Worm (Caenorhabditis elegans) whole organism, mixed stage, embryonic: ENCODE data around the gene srz-82.
"Not testable (repeated sequence)": the region's sequence is repeated elsewhere in the genome, so short reads cannot be mapped to it uniquely, and the experiment has no call there.

Experiments used
- M03D4.4 ChIP-seq: sonication (generic microtip); optimal IDR thresholded peaks from 2 replicates; lab custom pipeline; 2017; ENCODE audit warnings: mild to moderate bottlenecking, missing genetic modification characterization, missing compliant biosample characterization
- bed-3 ChIP-seq: fragments of 200-800 bp; sonication (Bioruptor generic); optimal IDR thresholded peaks from 3 replicates; lab custom pipeline; 2018; ENCODE audit warnings: mild to moderate bottlenecking, missing genetic modification characterization, moderate library complexity, missing compliant biosample characterization
- blmp-1 ChIP-seq: fragments of 150-350 bp; optimal IDR thresholded peaks from 2 replicates; lab custom pipeline; 2014; ENCODE audit warnings: missing biosample characterization, missing genetic modification characterization
- ceh-39 ChIP-seq: fragments of 150-350 bp; optimal IDR thresholded peaks from 2 replicates; lab custom pipeline; 2014; ENCODE audit warnings: missing biosample characterization, missing genetic modification characterization
- ceh-83 ChIP-seq: fragments of 200-800 bp; sonication (Bioruptor generic); optimal IDR thresholded peaks from 2 replicates; lab custom pipeline; 2018; ENCODE audit warnings: mild to moderate bottlenecking, missing genetic modification characterization, missing compliant biosample characterization
- ces-1 ChIP-seq: fragments of 150-350 bp; optimal IDR thresholded peaks from 2 replicates; lab custom pipeline; 2014; ENCODE audit warnings: missing biosample characterization, missing genetic modification reagents, missing genetic modification characterization
- cnd-1 ChIP-seq: fragments of 200-800 bp; sonication (Bioruptor generic); optimal IDR thresholded peaks from 2 replicates; lab custom pipeline; 2018; ENCODE audit warnings: mild to moderate bottlenecking, missing genetic modification characterization, missing compliant biosample characterization
- drap-1 ChIP-seq: fragments of 200-800 bp; sonication (Bioruptor generic); optimal IDR thresholded peaks from 3 replicates; lab custom pipeline; 2018; ENCODE audit warnings: mild to moderate bottlenecking, missing genetic modification characterization, missing compliant biosample characterization
- elt-1 ChIP-seq: sonication (generic microtip); optimal IDR thresholded peaks from 2 replicates; lab custom pipeline; 2017; ENCODE audit warnings: missing genetic modification characterization, mild to moderate bottlenecking, missing compliant biosample characterization, antibody characterized with exemption, moderate library complexity, borderline replicate concordance; ENCODE audit not compliant: insufficient read depth
- elt-3 ChIP-seq: fragments of 150-350 bp; optimal IDR thresholded peaks from 2 replicates; lab custom pipeline; 2014; ENCODE audit warnings: missing biosample characterization, missing genetic modification characterization
- flh-1 ChIP-seq: fragments of 200-800 bp; sonication (Bioruptor generic); optimal IDR thresholded peaks from 2 replicates; lab custom pipeline; 2018; ENCODE audit warnings: mild to moderate bottlenecking, missing genetic modification characterization, moderate library complexity, missing compliant biosample characterization
- hlh-1 ChIP-seq: fragments of 150-350 bp; optimal IDR thresholded peaks from 2 replicates; lab custom pipeline; 2014; ENCODE audit warnings: missing biosample characterization, missing genetic modification reagents, missing genetic modification characterization
- lin-13 ChIP-seq: fragments of 150-350 bp; optimal IDR thresholded peaks from 2 replicates; lab custom pipeline; 2014; ENCODE audit warnings: missing biosample characterization, missing genetic modification characterization
- lsy-2 ChIP-seq: fragments of 150-350 bp; optimal IDR thresholded peaks from 2 replicates; lab custom pipeline; 2014; ENCODE audit warnings: missing biosample characterization, missing genetic modification characterization
- mab-5 ChIP-seq: fragments of 150-350 bp; optimal IDR thresholded peaks from 2 replicates; lab custom pipeline; 2014; ENCODE audit warnings: missing biosample characterization, missing genetic modification characterization
- mep-1 ChIP-seq: fragments of 150-350 bp; optimal IDR thresholded peaks from 2 replicates; lab custom pipeline; 2017; ENCODE audit warnings: missing biosample characterization, missing genetic modification reagents, missing genetic modification characterization, inconsistent platforms
- mls-2 ChIP-seq: sonication (generic microtip); optimal IDR thresholded peaks from 2 replicates; lab custom pipeline; 2016; ENCODE audit warnings: mild to moderate bottlenecking, missing genetic modification characterization, moderate library complexity, missing compliant biosample characterization
- nhr-2 ChIP-seq: fragments of 150-350 bp; optimal IDR thresholded peaks from 2 replicates; lab custom pipeline; 2014; ENCODE audit warnings: missing biosample characterization, missing genetic modification characterization
- nhr-28 ChIP-seq: fragments of 150-350 bp; optimal IDR thresholded peaks from 2 replicates; lab custom pipeline; 2014; ENCODE audit warnings: missing biosample characterization, missing genetic modification characterization
- nhr-76 ChIP-seq: sonication (generic microtip); optimal IDR thresholded peaks from 2 replicates; lab custom pipeline; 2017; ENCODE audit warnings: missing biosample characterization, missing genetic modification characterization
- pha-4 ChIP-seq: fragments of 150-350 bp; optimal IDR thresholded peaks from 2 replicates; lab custom pipeline; 2018; ENCODE audit warnings: missing biosample characterization, missing genetic modification reagents, missing genetic modification characterization
- sem-2 ChIP-seq: fragments of 200-800 bp; sonication (Bioruptor generic); optimal IDR thresholded peaks from 2 replicates; lab custom pipeline; 2018; ENCODE audit warnings: mild to moderate bottlenecking, missing genetic modification characterization, missing compliant biosample characterization
- snpc-4 ChIP-seq: fragments of 150-350 bp; optimal IDR thresholded peaks from 2 replicates; lab custom pipeline; 2014; ENCODE audit warnings: missing biosample characterization, missing genetic modification characterization
- tbx-8 ChIP-seq: fragments of 200-800 bp; sonication (Bioruptor generic); optimal IDR thresholded peaks from 2 replicates; lab custom pipeline; 2018; ENCODE audit warnings: mild to moderate bottlenecking, missing genetic modification characterization, moderate library complexity, missing compliant biosample characterization
- unc-62 ChIP-seq: fragments of 150-350 bp; optimal IDR thresholded peaks from 2 replicates; lab custom pipeline; 2014; ENCODE audit warnings: missing biosample characterization, missing genetic modification reagents, missing genetic modification characterization
- zip-8 ChIP-seq: fragments of 150-350 bp; optimal IDR thresholded peaks from 2 replicates; lab custom pipeline; 2014; ENCODE audit warnings: missing biosample characterization, missing genetic modification characterization

Gene srz-82

DNA sequence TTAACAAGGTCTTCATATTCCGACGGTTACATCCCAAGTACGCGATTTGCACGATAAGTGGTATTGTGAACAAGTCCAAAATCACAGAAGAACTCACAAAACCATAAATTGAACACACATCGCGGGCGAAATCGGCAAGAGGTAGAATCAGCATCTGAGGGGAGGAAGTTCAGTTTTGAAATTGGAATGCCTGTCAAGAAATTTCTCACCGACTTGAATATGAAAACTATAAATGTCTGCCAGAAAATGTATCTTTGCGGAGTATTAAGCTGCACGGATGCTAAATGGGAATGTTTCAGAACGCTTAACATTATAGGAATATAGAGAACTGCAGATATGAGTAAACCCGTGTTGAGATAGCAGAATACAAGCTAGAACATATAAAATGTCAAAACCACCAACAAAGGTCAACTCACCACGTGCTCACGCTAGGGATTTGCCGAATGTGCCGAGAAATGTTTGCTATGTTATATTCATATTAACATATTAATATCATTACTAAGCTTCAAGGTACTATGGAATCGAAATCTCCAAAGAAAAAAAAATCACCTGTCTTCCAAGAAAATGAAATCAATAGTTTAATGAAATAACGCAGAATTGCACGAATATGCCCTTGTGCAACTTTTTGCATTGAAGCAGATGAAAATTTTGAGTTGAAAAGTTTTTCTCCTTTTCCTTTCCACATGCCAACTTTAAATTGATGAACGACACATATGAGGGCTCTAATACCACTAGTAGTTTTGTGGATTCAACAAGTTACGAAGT, at the start of gene srz-82:
TSS of gene srz-82 (plus strand) at position 701 of the 765 bp plus-strand sequence.
- no peak for TF ChIP-seq sem-2 (GFP tag; lab: Kevin White, UChicago)
- no peak for TF ChIP-seq blmp-1 (tag; lab: Kevin White, UChicago)
- TF ChIP-seq unc-62 (GFP tag; lab: Kevin White, UChicago): no peak
- TF ChIP-seq elt-3 (tag; lab: Kevin White, UChicago): no peak
- no peak for TF ChIP-seq cnd-1 (tag; lab: Kevin White, UChicago)
- TF ChIP-seq hlh-1 (tag; lab: Kevin White, UChicago): no peak
- TF ChIP-seq flh-1: no peak
- TF ChIP-seq, all 35 proteins: peak for 0

DNA sequence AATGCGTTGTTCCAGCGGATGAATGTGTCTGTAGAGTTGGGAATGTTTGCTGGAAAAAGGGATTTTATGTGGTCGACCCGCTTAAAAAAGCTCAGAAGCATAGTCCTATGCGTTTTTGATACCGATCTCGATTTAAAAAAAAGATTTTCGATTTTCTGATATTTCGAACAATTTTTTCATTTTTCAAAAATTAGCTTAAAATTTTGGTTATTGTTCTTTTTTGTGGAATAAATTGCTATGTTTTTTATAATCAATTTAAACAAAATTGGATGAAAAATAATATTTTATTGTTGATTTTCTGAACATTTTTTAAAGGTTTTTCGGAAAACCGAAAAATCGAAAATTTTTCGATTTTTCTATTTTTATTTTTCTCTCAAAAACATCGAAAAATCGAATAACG, 49.3 kb upstream of the srz-82 start, which contains the start of gene C04C3.7:
TSS of gene C04C3.7 (minus strand) at position 101 of the 400 bp plus-strand sequence.
- TF ChIP-seq lin-13 (tag; lab: Kevin White, UChicago); drap-1 (GFP tag; lab: Kevin White, UChicago); nhr-76 (tag; lab: Kevin White, UChicago): not testable (repeated sequence)

DNA sequence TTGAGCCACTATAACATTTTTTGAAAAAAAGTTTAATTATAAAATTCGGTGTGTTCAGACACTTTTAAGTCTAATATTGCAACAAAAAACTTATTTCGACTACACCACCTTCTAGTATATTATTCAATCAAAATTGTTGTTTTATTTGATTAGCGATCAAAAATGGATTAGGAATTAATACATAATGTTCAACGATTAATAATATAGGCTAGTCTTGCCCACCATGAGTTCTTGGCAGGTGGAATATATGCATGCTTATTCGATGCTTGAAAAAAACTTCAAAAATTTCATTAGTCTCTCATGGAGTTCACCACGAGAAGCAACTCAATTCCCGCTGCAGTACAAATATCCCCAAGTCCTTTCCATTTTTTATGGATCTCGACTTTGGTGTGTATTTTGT, 46.7 kb upstream of the srz-82 start, which contains the start of gene srz-32:
TSS of gene srz-32 (plus strand) at position 301 of the 400 bp plus-strand sequence.
- no peak for TF ChIP-seq bed-3 (GFP tag; lab: Kevin White, UChicago)
- no peak for TF ChIP-seq zip-8 (tag; lab: Kevin White, UChicago)
- no peak for TF ChIP-seq tbx-8 (GFP tag; lab: Kevin White, UChicago)
- no peak for TF ChIP-seq nhr-76 (tag; lab: Kevin White, UChicago)
- no peak for TF ChIP-seq flh-1
- no peak for TF ChIP-seq ces-1 (GFP tag; lab: Kevin White, UChicago)
- TF ChIP-seq cnd-1 (tag; lab: Kevin White, UChicago): no peak
- TF ChIP-seq hlh-1 (tag; lab: Kevin White, UChicago): no peak
- no peak for TF ChIP-seq mep-1 (tag; lab: Kevin White, UChicago)
- no peak for TF ChIP-seq ceh-83 (GFP tag; lab: Kevin White, UChicago)
- TF ChIP-seq snpc-4 (tag; lab: Kevin White, UChicago): no peak
- TF ChIP-seq, all 35 proteins: peak for 0

DNA sequence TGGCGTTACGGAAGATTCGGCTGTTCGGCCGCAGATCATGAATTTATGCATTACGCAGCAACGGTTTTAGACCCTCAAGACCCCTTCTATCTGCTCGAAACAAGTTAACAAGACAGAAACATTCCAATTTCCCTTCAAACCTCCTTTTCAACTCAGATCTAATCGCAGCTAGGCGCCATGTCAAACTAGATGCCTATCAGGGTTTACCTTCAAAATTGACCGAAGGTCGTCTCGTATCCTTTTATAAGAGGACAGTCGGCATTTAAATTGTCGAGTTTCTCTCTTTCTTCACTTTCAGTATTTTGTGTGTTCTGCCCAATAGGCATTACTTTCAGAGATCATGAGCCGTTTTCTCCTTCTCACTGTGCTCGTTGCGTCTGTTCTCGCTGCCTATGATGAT, 44.7 kb upstream of the srz-82 start, which contains the start of gene grd-13:
TSS of gene grd-13 (plus strand) at position 291 of the 400 bp plus-strand sequence.
- TF ChIP-seq snpc-4 (tag; lab: Kevin White, UChicago) (no peak), cnd-1 (tag; lab: Kevin White, UChicago) (no peak), nhr-2 (tag; lab: Kevin White, UChicago) (no peak), mab-5 (tag; lab: Kevin White, UChicago) (no peak), elt-1 (tag; lab: Kevin White, UChicago) (no peak), flh-1 (no peak), drap-1 (GFP tag; lab: Kevin White, UChicago) (no peak), tbx-8 (GFP tag; lab: Kevin White, UChicago) (no peak), lsy-2 (tag; lab: Kevin White, UChicago) (no peak), mls-2 (tag; lab: Kevin White, UChicago) (no peak), ceh-83 (GFP tag; lab: Kevin White, UChicago) (no peak), ceh-39 (tag; lab: Kevin White, UChicago) (no peak), M03D4.4 (tag; lab: Kevin White, UChicago) (no peak), elt-3 (tag; lab: Kevin White, UChicago) (no peak), nhr-28 (no peak), nhr-76 (tag; lab: Kevin White, UChicago) (no peak)

DNA sequence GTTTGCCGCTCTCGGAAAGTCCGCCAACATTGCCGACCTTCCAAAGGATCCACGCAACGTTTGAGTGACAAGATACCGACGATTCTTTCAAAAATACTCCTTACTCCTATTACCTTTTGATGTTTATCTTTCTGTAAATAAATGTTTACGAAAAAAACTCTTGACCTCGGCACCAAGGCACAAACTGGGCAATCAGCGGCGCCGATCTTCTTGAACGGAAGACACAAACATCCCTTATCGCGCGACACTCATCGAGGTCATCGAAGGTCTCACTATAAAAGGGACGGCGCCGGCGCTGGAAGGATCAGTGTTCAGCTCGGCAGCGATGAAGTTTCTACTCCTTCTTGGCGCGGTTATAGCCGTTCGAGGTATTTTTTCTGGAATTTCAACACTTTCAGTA, 43.3 kb upstream of the srz-82 start, which contains the start of gene grd-3:
TSS of gene grd-3 (plus strand) at position 302 of the 400 bp plus-strand sequence.
- TF ChIP-seq nhr-28 (no peak), M03D4.4 (tag; lab: Kevin White, UChicago) (no peak)
- TF ChIP-seq, all 35 proteins: peak for 0

DNA sequence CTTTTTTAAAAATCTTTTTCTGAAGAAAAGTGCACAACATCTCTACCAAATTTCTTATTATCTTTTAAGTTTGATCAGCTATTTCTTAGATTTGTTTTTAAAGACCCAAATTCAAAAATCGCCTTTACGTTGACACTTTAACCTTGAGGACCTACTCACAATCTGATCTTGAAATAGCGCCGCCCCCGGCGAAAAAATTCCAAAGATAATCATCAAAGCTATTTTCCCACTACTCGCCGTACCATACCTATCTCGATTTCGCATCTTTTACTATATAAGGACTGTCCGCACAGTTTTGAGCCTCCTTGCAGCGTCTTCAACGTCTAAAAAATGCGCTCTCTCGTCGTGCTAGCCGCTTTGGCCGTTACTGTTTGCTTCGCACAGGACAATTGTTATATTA, 41.8 kb upstream of the srz-82 start, which contains the start of gene grd-10:
TSS of gene grd-10 (plus strand) at position 208 of the 400 bp plus-strand sequence.
- TF ChIP-seq cnd-1 (tag; lab: Kevin White, UChicago) (no peak), sem-2 (GFP tag; lab: Kevin White, UChicago) (no peak), lsy-2 (tag; lab: Kevin White, UChicago) (no peak), bed-3 (GFP tag; lab: Kevin White, UChicago) (no peak), ceh-39 (tag; lab: Kevin White, UChicago) (no peak), mls-2 (tag; lab: Kevin White, UChicago) (no peak), nhr-2 (tag; lab: Kevin White, UChicago) (no peak), mab-5 (tag; lab: Kevin White, UChicago) (no peak), pha-4 (no peak), drap-1 (GFP tag; lab: Kevin White, UChicago) (no peak)
